Worm (Caenorhabditis elegans): ENCODE results near the gene W03F9.9.

DNA sequence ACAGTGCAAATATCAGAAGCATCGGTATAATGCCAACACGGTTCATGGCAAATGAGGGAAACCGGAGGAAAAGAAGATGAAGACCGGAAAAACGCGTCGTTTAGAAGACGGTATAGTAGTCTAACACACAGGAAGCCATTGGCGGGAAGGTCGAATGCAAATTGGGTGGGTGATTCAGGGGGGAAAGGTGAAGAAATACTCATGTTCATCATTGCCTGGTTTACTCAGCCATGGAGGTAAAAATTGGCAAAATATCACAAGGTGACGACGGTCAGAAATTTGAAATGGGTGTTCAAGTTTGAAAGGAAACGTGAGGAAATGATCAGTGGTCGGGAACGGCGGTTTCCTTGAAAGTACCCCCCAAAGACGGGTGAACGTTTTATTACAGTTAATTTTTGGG, 2.6 kb downstream of the W03F9.9 start, which contains the start of gene W03F9.11:
- TF ChIP-seq ceh-82 (tag; optimal IDR thresholded peaks at IDR 0.05): no peak
- TF ChIP-seq aly-2 (tag; optimal IDR thresholded peaks at IDR 0.05): no peak
- no peak for TF ChIP-seq elt-3 (tag; optimal IDR thresholded peaks at IDR 0.05)
- TF ChIP-seq nhr-25 (tag; optimal IDR thresholded peaks at IDR 0.05): no peak
- TF ChIP-seq nhr-11 (tag; optimal IDR thresholded peaks at IDR 0.05): no peak

All from whole organism, L2 larva.